ENCODE assay signal across 1 worm cellular context in genomic region chrIV:385150-385937, ce11.
TF ChIP-seq lines count a peak whose summit lies in the region.

Gene rps-24, plus strand, starts transcription at chrIV:385887.

TF ChIP-seq in whole organism, L4 larva, 104 proteins besides CTCF, POLR2A, EP300 and RAD21 (continued from another document):
- peak; percentile 93 for TF ChIP-seq lin-13 (GFP tag; optimal IDR thresholded peaks at IDR 0.05; lab: Kevin White, UChicago)
